ENCODE assay signal across 2 worm cellular contexts in the genomic region with DNA sequence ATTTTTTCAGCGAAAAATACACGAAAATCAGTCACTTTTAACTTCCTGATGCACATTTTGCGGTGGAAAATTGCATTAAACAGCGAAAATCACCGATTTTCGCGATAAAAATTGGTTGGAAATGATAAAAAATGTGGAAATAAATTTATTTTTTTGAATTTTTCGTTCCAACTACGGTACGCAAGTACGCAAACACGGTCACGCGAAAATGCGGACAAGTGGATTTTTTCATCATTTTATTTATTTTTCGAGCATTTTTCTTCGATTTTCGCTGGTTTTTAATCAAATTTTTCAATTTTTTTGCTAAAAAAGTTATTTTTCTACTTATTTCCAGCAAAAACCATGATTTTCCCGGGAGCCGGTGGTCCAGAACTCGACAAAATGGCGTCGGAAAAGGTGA.
TF ChIP-seq lines count a peak whose summit lies in the region.

TSS of gene Y39A3CL.3 (plus strand) at position 335 of the 400 bp plus-strand sequence.

TF ChIP-seq in whole organism, L1 larva, 84 proteins besides CTCF, POLR2A, EP300 and RAD21 (continued from another document):
- TF ChIP-seq skn-1 (tag; optimal IDR thresholded peaks at IDR 0.05; lab: Kevin White, UChicago) (peak; percentile 34), mep-1 (tag; optimal IDR thresholded peaks at IDR 0.05; lab: Kevin White, UChicago) (peak; percentile 64), ceh-82 (tag; optimal IDR thresholded peaks at IDR 0.05; lab: Kevin White, UChicago) (peak in 2 of 3 experiments; percentile 28 to 59), blmp-1 (tag; optimal IDR thresholded peaks at IDR 0.05; lab: Kevin White, UChicago) (peak; percentile 3), jun-1 (tag; optimal IDR thresholded peaks at IDR 0.05; lab: Kevin White, UChicago) (no peak), hlh-4 (tag; optimal IDR thresholded peaks at IDR 0.05; lab: Kevin White, UChicago) (no peak), F16B12.6 (tag; optimal IDR thresholded peaks at IDR 0.05; lab: Kevin White, UChicago) (peak; percentile 86), nhr-28 (tag; optimal IDR thresholded peaks at IDR 0.05; lab: Kevin White, UChicago) (no peak), ceh-63 (GFP tag; optimal IDR thresholded peaks at IDR 0.05; lab: Kevin White, UChicago) (no peak), rnt-1 (tag; optimal IDR thresholded peaks at IDR 0.05; lab: Kevin White, UChicago) (peak; percentile 29)

TF ChIP-seq in whole organism, L4 larva, 104 proteins besides CTCF, POLR2A, EP300 and RAD21 (continued from another document):
- TF ChIP-seq ztf-11 (tag; optimal IDR thresholded peaks at IDR 0.05; lab: Kevin White, UChicago) (no peak), lin-29 (GFP tag; IDR thresholded peaks at IDR 0.05; lab: Robert Waterston, UW) (no peak), dve-1 (tag; optimal IDR thresholded peaks at IDR 0.05; lab: Kevin White, UChicago; ENCODE audit: insufficient read depth) (no peak), aha-1 (tag; lab: Kevin White, UChicago) (peak; percentile 50), unc-130 (GFP tag; optimal IDR thresholded peaks at IDR 0.05; lab: Kevin White, UChicago) (no peak), sdz-12 (GFP tag; optimal IDR thresholded peaks at IDR 0.05; lab: Kevin White, UChicago) (no peak), nhr-10 (tag; optimal IDR thresholded peaks at IDR 0.05; lab: Kevin White, UChicago) (no peak), egl-27 (tag; optimal IDR thresholded peaks at IDR 0.05; lab: Kevin White, UChicago) (no peak)
